Worm (Caenorhabditis elegans): Measurements from ENCODE around the gene sel-12.

The sel-12 gene

DNA sequence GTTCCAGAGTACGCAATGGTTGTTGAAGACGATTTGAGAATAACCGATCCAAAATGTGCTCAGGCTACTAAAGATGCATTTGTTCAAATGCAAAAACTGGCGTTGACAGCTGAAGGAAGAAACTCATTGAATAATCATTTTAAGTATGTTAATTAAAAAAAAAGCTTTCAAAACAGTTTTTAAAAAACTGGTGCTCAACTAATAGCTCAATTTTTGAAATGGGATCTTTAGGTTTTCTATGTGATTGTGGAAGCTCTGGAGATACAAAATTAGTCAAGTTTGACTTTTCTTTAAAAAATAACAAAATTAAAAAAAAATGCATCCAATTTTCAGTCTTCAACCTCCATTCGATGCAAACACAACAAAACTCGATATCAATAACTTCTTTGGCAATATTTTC lies 42.0 kb upstream of the sel-12 start:
- TF ChIP-seq swsn-7 (tag; optimal IDR thresholded peaks at IDR 0.05) (no peak), fkh-10 (GFP tag; optimal IDR thresholded peaks at IDR 0.05) (no peak), tlp-1 (tag; optimal IDR thresholded peaks at IDR 0.05) (no peak)

DNA sequence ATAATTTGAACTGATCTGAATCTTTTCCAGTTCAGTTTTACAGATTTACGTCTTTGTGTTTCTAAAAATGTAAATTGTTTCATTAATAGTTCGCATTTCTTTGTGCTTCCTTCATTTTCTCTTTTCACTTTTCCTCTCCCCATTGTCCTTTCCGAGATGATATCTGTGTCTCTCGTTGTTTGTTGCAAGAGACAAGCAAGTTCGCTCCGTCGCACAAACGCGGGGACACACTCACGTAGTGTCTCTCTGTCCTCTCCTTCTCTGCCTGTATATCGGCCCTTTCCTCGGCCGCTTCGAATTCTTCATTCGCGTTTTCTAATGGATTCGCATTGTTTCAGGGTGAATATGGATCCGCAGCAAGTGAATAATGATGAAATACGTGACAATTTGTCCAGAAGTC lies 38.7 kb upstream of the sel-12 start, which contains the start of gene ZC13.1:
Gene ZC13.1, plus strand, starts transcription at position 305 of the 400 bp plus-strand sequence.
- TF ChIP-seq grh-1 (GFP tag; IDR thresholded peaks at IDR 0.05) (no peak), dsc-1 (tag; optimal IDR thresholded peaks at IDR 0.05) (peak; percentile 13), ceh-90 (tag; optimal IDR thresholded peaks at IDR 0.05) (no peak), fkh-10 (GFP tag; optimal IDR thresholded peaks at IDR 0.05) (peak; percentile 28), pag-3 (tag; optimal IDR thresholded peaks at IDR 0.05; ENCODE audit: borderline replicate concordance, insufficient read depth) (no peak), lir-3 (tag; optimal IDR thresholded peaks at IDR 0.05; ENCODE audit: poor library complexity) (no peak), C34B4.2 (tag; optimal IDR thresholded peaks at IDR 0.05) (no peak), F16B12.6 (tag; optimal IDR thresholded peaks at IDR 0.05) (peak; percentile 25), blmp-1 (tag; optimal IDR thresholded peaks at IDR 0.05) (peak; percentile 97), unc-86 (tag; optimal IDR thresholded peaks at IDR 0.05) (peak; percentile 12), unc-30 (tag; optimal IDR thresholded peaks at IDR 0.05) (no peak), dpl-1 (GFP tag; optimal IDR thresholded peaks at IDR 0.05) (peak; percentile 30 to 64 (median 46)), sptf-1 (tag; optimal IDR thresholded peaks at IDR 0.05) (no peak), snu-23 (GFP tag; optimal IDR thresholded peaks at IDR 0.05) (peak; percentile 77), lin-15B (tag; optimal IDR thresholded peaks at IDR 0.05) (peak; percentile 61), fkh-8 (tag; optimal IDR thresholded peaks at IDR 0.05) (peak; percentile 71), nhr-28 (tag; optimal IDR thresholded peaks at IDR 0.05) (no peak), lin-39 (tag; optimal IDR thresholded peaks at IDR 0.05) (no peak), elt-2 (tag; optimal IDR thresholded peaks at IDR 0.05) (no peak), irx-1 (tag; optimal IDR thresholded peaks at IDR 0.05) (no peak), mef-2 (tag; optimal IDR thresholded peaks at IDR 0.05) (peak; percentile 3), mdl-1 (tag; optimal IDR thresholded peaks at IDR 0.05) (peak in 1 of 2 experiments; percentile 51), mep-1 (tag; optimal IDR thresholded peaks at IDR 0.05) (peak; percentile 86), isw-1 (GFP tag; IDR thresholded peaks at IDR 0.05) (no peak), ceh-88 (GFP tag; IDR thresholded peaks at IDR 0.05) (no peak), ceh-8 (GFP tag; optimal IDR thresholded peaks at IDR 0.05) (no peak), ces-1 (GFP tag; optimal IDR thresholded peaks at IDR 0.05) (no peak), unc-130 (tag; optimal IDR thresholded peaks at IDR 0.05) (peak; percentile 40), rnt-1 (tag; optimal IDR thresholded peaks at IDR 0.05) (peak; percentile 72), ceh-63 (GFP tag; optimal IDR thresholded peaks at IDR 0.05) (no peak), tlp-1 (tag; optimal IDR thresholded peaks at IDR 0.05) (no peak), fos-1 (tag; optimal IDR thresholded peaks at IDR 0.05) (peak; percentile 24), tbx-2 (tag; optimal IDR thresholded peaks at IDR 0.05) (peak; percentile 53), lin-35 (GFP tag; optimal IDR thresholded peaks at IDR 0.05) (peak; percentile 61 to 81), pax-3 (tag; optimal IDR thresholded peaks at IDR 0.05) (no peak), efl-1 (optimal IDR thresholded peaks at IDR 0.05) (peak; percentile 36 to 66), efl-1 (GFP tag; optimal IDR thresholded peaks at IDR 0.05 in 1 of 2) (peak in 1 of 2 experiments; percentile 15), mab-9 (GFP tag; IDR thresholded peaks at IDR 0.05) (no peak), egl-13 (tag; optimal IDR thresholded peaks at IDR 0.05) (no peak), lin-13 (GFP tag; optimal IDR thresholded peaks at IDR 0.05) (no peak), C16A3.4 (tag; optimal IDR thresholded peaks at IDR 0.05) (peak; percentile 70), hlh-4 (tag; optimal IDR thresholded peaks at IDR 0.05) (no peak), aly-2 (tag; optimal IDR thresholded peaks at IDR 0.05) (no peak), unc-62 (GFP tag; optimal IDR thresholded peaks at IDR 0.05) (no peak), aha-1 (tag; optimal IDR thresholded peaks at IDR 0.05) (no peak), nhr-12 (tag; optimal IDR thresholded peaks at IDR 0.05) (no peak), unc-98 (GFP tag; IDR thresholded peaks at IDR 0.05) (no peak), xbp-1 (tag; optimal IDR thresholded peaks at IDR 0.05) (peak; percentile 33), nhr-19 (GFP tag; conservative IDR thresholded peaks at IDR 0.05) (no peak), ztf-11 (tag; optimal IDR thresholded peaks at IDR 0.05) (no peak), ama-1 (optimal IDR thresholded peaks at IDR 0.05) (no peak), nhr-84 (tag; optimal IDR thresholded peaks at IDR 0.05) (no peak)
